Worm (Caenorhabditis elegans): ENCODE measurements around the gene gid-2.
A peak's percentile ranks its signal among the peaks of the same experiment; 100 is the strongest.

Gene gid-2

DNA sequence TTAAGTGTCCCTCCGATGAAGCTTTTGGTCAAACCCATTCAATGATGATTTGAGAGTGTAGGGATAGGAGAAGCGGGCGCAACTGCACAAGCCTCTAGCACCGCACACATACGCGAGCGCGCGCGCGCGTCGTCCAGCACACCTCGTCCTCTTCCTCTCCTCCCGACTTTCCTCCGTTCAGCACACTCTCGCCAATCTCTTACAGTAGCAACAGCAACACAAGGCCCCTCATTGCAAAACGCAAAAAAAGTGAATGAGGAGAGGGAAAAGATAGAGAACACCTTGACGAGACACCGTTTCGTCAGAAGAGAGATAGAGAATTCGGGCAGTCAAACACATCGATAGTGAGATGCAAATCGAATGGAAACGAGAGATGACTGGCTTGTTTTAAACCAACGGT, 6.3 kb downstream of the gid-2 start (continued):
- no peak for TF ChIP-seq hlh-17 (GFP tag; optimal IDR thresholded peaks at IDR 0.05; ENCODE audit: borderline replicate concordance)
- no peak for TF ChIP-seq nhr-90 (tag; optimal IDR thresholded peaks at IDR 0.05; ENCODE audit: poor library complexity)
- no peak for TF ChIP-seq unc-98 (GFP tag; IDR thresholded peaks at IDR 0.05)
- no peak for TF ChIP-seq unc-130 (tag; optimal IDR thresholded peaks at IDR 0.05)
- TF ChIP-seq swsn-7 (tag; optimal IDR thresholded peaks at IDR 0.05): peak; percentile 44
- TF ChIP-seq skn-1 (tag; optimal IDR thresholded peaks at IDR 0.05): peak; percentile 95
- TF ChIP-seq unc-62 (GFP tag; optimal IDR thresholded peaks at IDR 0.05): no peak
- TF ChIP-seq C16A3.4 (tag; optimal IDR thresholded peaks at IDR 0.05): no peak
- TF ChIP-seq fkh-8 (tag; optimal IDR thresholded peaks at IDR 0.05): no peak
- peak in 1 of 2 experiments; percentile 48 for TF ChIP-seq lin-35 (GFP tag; optimal IDR thresholded peaks at IDR 0.05)
- no peak for TF ChIP-seq nhr-237 (tag; optimal IDR thresholded peaks at IDR 0.05)
- peak in 1 of 6 experiments; percentile 19 for TF ChIP-seq elt-3 (tag; optimal IDR thresholded peaks at IDR 0.05)
- TF ChIP-seq pqm-1 (tag; optimal IDR thresholded peaks at IDR 0.05): no peak
- TF ChIP-seq lin-15B (tag; optimal IDR thresholded peaks at IDR 0.05): no peak
- TF ChIP-seq ztf-4 (tag; optimal IDR thresholded peaks at IDR 0.05): no peak
- TF ChIP-seq ztf-11 (tag; optimal IDR thresholded peaks at IDR 0.05): no peak
- peak in 1 of 2 experiments; percentile 7 for TF ChIP-seq egl-27 (tag; optimal IDR thresholded peaks at IDR 0.05)
- no peak for TF ChIP-seq egl-13 (tag; optimal IDR thresholded peaks at IDR 0.05)
- no peak for TF ChIP-seq elt-2 (tag; optimal IDR thresholded peaks at IDR 0.05)
- no peak for TF ChIP-seq ceh-63 (GFP tag; optimal IDR thresholded peaks at IDR 0.05)
- TF ChIP-seq rnt-1 (tag; optimal IDR thresholded peaks at IDR 0.05): peak; percentile 52
- no peak for TF ChIP-seq Y116A8C.19 (tag; optimal IDR thresholded peaks at IDR 0.05; ENCODE audit: borderline replicate concordance)
- TF ChIP-seq lsy-2 (tag; optimal IDR thresholded peaks at IDR 0.05): peak; percentile 13 to 52
- no peak for TF ChIP-seq unc-86 (tag; optimal IDR thresholded peaks at IDR 0.05)
- peak in 1 of 3 experiments; percentile 8 for TF ChIP-seq dpl-1 (GFP tag; optimal IDR thresholded peaks at IDR 0.05)
- TF ChIP-seq mdl-1 (tag; optimal IDR thresholded peaks at IDR 0.05): peak in 1 of 2 experiments; percentile 31
- peak; percentile 30 for TF ChIP-seq nhr-47 (tag; optimal IDR thresholded peaks at IDR 0.05)
- no peak for TF ChIP-seq F16B12.6 (tag; optimal IDR thresholded peaks at IDR 0.05)
- peak; percentile 52 for TF ChIP-seq nhr-20 (tag; optimal IDR thresholded peaks at IDR 0.05)
- no peak for TF ChIP-seq ama-1 (optimal IDR thresholded peaks at IDR 0.05)
- peak; percentile 1 for TF ChIP-seq jun-1 (tag; optimal IDR thresholded peaks at IDR 0.05)
- TF ChIP-seq tbx-2 (tag; optimal IDR thresholded peaks at IDR 0.05): peak; percentile 28
- no peak for TF ChIP-seq pag-3 (tag; optimal IDR thresholded peaks at IDR 0.05; ENCODE audit: borderline replicate concordance, insufficient read depth)
- TF ChIP-seq mep-1 (tag; optimal IDR thresholded peaks at IDR 0.05): peak; percentile 82
- TF ChIP-seq nhr-28 (tag; optimal IDR thresholded peaks at IDR 0.05): no peak
- no peak for TF ChIP-seq sox-4 (tag; optimal IDR thresholded peaks at IDR 0.05)
- TF ChIP-seq zag-1 (tag; optimal IDR thresholded peaks at IDR 0.05): no peak
- TF ChIP-seq irx-1 (tag; optimal IDR thresholded peaks at IDR 0.05): peak; percentile 27
- no peak for TF ChIP-seq zip-4 (GFP tag; optimal IDR thresholded peaks at IDR 0.05)
- TF ChIP-seq alr-1 (tag; optimal IDR thresholded peaks at IDR 0.05; ENCODE audit: borderline replicate concordance): no peak
- TF ChIP-seq snu-23 (GFP tag; optimal IDR thresholded peaks at IDR 0.05): peak; percentile 67
- peak; percentile 54 for TF ChIP-seq nhr-71 (tag; optimal IDR thresholded peaks at IDR 0.05)
- no peak for TF ChIP-seq nhr-84 (tag; optimal IDR thresholded peaks at IDR 0.05)
- TF ChIP-seq unc-30 (tag; optimal IDR thresholded peaks at IDR 0.05): no peak
- peak; percentile 95 for TF ChIP-seq blmp-1 (tag; optimal IDR thresholded peaks at IDR 0.05)
- TF ChIP-seq ces-1 (GFP tag; optimal IDR thresholded peaks at IDR 0.05): no peak
